Fruit fly (Drosophila melanogaster): ENCODE results near the gene CG4168.

CG4168 gene

dm6 chr2L:15113234-15113916 lies 86.9 kb downstream of the CG4168 start, which contains the start of gene stc (continued):
- TF ChIP-seq CG18011 (GFP tag; optimal IDR thresholded peaks at IDR 0.05), result peak; percentile 65
- peak; percentile 44 for TF ChIP-seq tin (GFP tag; optimal IDR thresholded peaks at IDR 0.05)
- peak; percentile 11 for TF ChIP-seq Nf-YB (GFP tag; optimal IDR thresholded peaks at IDR 0.05)
- TF ChIP-seq pnt (GFP tag; optimal IDR thresholded peaks at IDR 0.05), result peak; percentile 44
- peak; percentile 30 to 86 for TF ChIP-seq crp (GFP tag; optimal IDR thresholded peaks at IDR 0.05)
- TF ChIP-seq mld (GFP tag; IDR thresholded peaks at IDR 0.05; ENCODE audit: partially characterized antibody), result peak; percentile 56; the same call in 1 of the 3 replicates
- TF ChIP-seq cad (GFP tag; optimal IDR thresholded peaks at IDR 0.05), result peak; percentile 10
- TF ChIP-seq nom (GFP tag; optimal IDR thresholded peaks at IDR 0.05), result no peak
- no peak for TF ChIP-seq CG1832 (GFP tag; optimal IDR thresholded peaks at IDR 0.05)
- peak; percentile 31 for TF ChIP-seq CG9609 (GFP tag; optimal IDR thresholded peaks at IDR 0.05)
- TF ChIP-seq CG10565 (GFP tag; optimal IDR thresholded peaks at IDR 0.05), result no peak
- 0 out of 2 replicates have a peak, but pooled peaks have one; percentile 60 for TF ChIP-seq nerfin-2 (GFP tag; IDR thresholded peaks at IDR 0.05; ENCODE audit: partially characterized antibody)
- peak; percentile 95 for TF ChIP-seq CG9797 (GFP tag; optimal IDR thresholded peaks at IDR 0.05)
- peak; percentile 35; the same call in 1 of the 3 replicates for TF ChIP-seq ken (GFP tag; IDR thresholded peaks at IDR 0.05)
- peak; percentile 60 for TF ChIP-seq hkb (optimal IDR thresholded peaks at IDR 0.05)
- TF ChIP-seq hkb (GFP tag; IDR thresholded peaks at IDR 0.05), result 0 out of 2 replicates have a peak, but pooled peaks have one; percentile 16
- peak; percentile 14 for TF ChIP-seq Atf-2 (GFP tag; optimal IDR thresholded peaks at IDR 0.05)
- peak; percentile 61 for TF ChIP-seq B-H2 (GFP tag; optimal IDR thresholded peaks at IDR 0.05)
- TF ChIP-seq dmrt11E (tag; optimal IDR thresholded peaks at IDR 0.05), result peak; percentile 37
- peak; percentile 85 for TF ChIP-seq bbx (GFP tag; IDR thresholded peaks at IDR 0.05; ENCODE audit: partially characterized antibody)
- TF ChIP-seq knrl (GFP tag; IDR thresholded peaks at IDR 0.05; ENCODE audit: partially characterized antibody), result peak; percentile 67
- no peak for TF ChIP-seq CG8478 (optimal IDR thresholded peaks at IDR 0.05)
- TF ChIP-seq Drgx (GFP tag; IDR thresholded peaks at IDR 0.05), result peak; percentile 23; the same call in 1 of the 2 replicates
- peak; percentile 35 for TF ChIP-seq CG3995 (GFP tag; optimal IDR thresholded peaks at IDR 0.05)
- TF ChIP-seq pzg (GFP tag; optimal IDR thresholded peaks at IDR 0.05), result peak; percentile 94
- no peak for TF ChIP-seq exex (tag; optimal IDR thresholded peaks at IDR 0.05)
- TF ChIP-seq zfh2 (GFP tag; optimal IDR thresholded peaks at IDR 0.05), result peak; percentile 51
- TF ChIP-seq CG4424 (GFP tag; optimal IDR thresholded peaks at IDR 0.05), result peak; percentile 38
- TF ChIP-seq CG8359 (GFP tag; optimal IDR thresholded peaks at IDR 0.05; ENCODE audit: borderline replicate concordance), result no peak
- peak; percentile 51 for TF ChIP-seq chn (GFP tag; optimal IDR thresholded peaks at IDR 0.05)
- peak; percentile 41 for TF ChIP-seq bcd (GFP tag; optimal IDR thresholded peaks at IDR 0.05)
- TF ChIP-seq CG14014 (GFP tag; IDR thresholded peaks at IDR 0.05), result 0 out of 2 replicates have a peak, but pooled peaks have one; percentile 18
- no peak for TF ChIP-seq ara (GFP tag; IDR thresholded peaks at IDR 0.05)
- peak; percentile 3 for TF ChIP-seq CG8388 (GFP tag; optimal IDR thresholded peaks at IDR 0.05)
- peak; percentile 89 for TF ChIP-seq Ets97D (GFP tag; optimal IDR thresholded peaks at IDR 0.05)
- TF ChIP-seq CG11560 (tag; IDR thresholded peaks at IDR 0.05), result no peak
- TF ChIP-seq Abd-B (GFP tag; optimal IDR thresholded peaks at IDR 0.05), result peak; percentile 51
- peak; percentile 61; the same call in 1 of the 2 replicates for TF ChIP-seq tna (GFP tag; IDR thresholded peaks at IDR 0.05; ENCODE audit: partially characterized antibody)
- peak; percentile 93 for TF ChIP-seq CG4617 (GFP tag; optimal IDR thresholded peaks at IDR 0.05; ENCODE audit: borderline replicate concordance)
- TF ChIP-seq CG1603 (tag; optimal IDR thresholded peaks at IDR 0.05), result peak; percentile 91
- no peak for TF ChIP-seq BtbVII (GFP tag; optimal IDR thresholded peaks at IDR 0.05)
- TF ChIP-seq CG31388 (GFP tag; optimal IDR thresholded peaks at IDR 0.05), result no peak
- peak; percentile 63 for TF ChIP-seq NC2β (GFP tag; optimal IDR thresholded peaks at IDR 0.05)
- TF ChIP-seq CG30403 (GFP tag; optimal IDR thresholded peaks at IDR 0.05), result peak; percentile 63
- TF ChIP-seq mam (GFP tag; optimal IDR thresholded peaks at IDR 0.05), result peak; percentile 52
- peak; percentile 14 for TF ChIP-seq CG12236 (GFP tag; optimal IDR thresholded peaks at IDR 0.05)
- TF ChIP-seq gsb (GFP tag; IDR thresholded peaks at IDR 0.05), result no peak
- peak; percentile 56; the same call in 2 of the 3 replicates for TF ChIP-seq Dbx (GFP tag; IDR thresholded peaks at IDR 0.05)

All from whole organism, embryonic.